Fruit fly (Drosophila melanogaster) S2 (cell line): ENCODE data around the gene fon.

ENCODE experiments used
- CG8478 ChIP-seq: fragments of >200 bp; optimal IDR thresholded peaks from 2 replicates; lab custom pipeline; 2018
- CTCF ChIP-seq, 2 experiments: fragments of >200 bp; optimal IDR thresholded peaks; 2 replicates each; lab custom pipeline; 2018

The fon gene

DNA sequence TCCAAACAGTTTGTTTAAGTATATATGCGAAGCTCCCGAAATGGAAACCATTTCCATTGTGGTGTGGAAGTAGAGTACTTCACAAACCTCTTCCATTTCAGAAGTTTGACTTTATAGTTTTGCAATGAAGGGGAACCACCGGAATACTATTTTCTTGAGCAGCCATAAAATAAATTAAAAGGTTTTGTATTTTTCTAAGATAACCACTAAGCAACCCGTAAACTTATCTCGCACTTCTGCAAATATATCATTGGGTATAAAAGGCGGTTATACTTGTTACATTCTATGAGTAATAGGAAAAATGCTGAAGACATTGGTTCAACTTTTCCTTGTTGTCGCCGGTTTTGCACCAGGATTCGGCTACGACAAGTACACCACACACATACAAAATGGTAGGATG lies 32.0 kb upstream of the fon start, which contains the start of gene lectin-37Da:
Gene lectin-37Da, plus strand, starts transcription at position 301 of the 400 bp plus-strand sequence.
- no peak for TF ChIP-seq CTCF (optimal IDR thresholded peaks at IDR 0.05; lab: Kevin White, UChicago)
- TF ChIP-seq CG8478 (lab: Kevin White, UChicago): no peak

DNA sequence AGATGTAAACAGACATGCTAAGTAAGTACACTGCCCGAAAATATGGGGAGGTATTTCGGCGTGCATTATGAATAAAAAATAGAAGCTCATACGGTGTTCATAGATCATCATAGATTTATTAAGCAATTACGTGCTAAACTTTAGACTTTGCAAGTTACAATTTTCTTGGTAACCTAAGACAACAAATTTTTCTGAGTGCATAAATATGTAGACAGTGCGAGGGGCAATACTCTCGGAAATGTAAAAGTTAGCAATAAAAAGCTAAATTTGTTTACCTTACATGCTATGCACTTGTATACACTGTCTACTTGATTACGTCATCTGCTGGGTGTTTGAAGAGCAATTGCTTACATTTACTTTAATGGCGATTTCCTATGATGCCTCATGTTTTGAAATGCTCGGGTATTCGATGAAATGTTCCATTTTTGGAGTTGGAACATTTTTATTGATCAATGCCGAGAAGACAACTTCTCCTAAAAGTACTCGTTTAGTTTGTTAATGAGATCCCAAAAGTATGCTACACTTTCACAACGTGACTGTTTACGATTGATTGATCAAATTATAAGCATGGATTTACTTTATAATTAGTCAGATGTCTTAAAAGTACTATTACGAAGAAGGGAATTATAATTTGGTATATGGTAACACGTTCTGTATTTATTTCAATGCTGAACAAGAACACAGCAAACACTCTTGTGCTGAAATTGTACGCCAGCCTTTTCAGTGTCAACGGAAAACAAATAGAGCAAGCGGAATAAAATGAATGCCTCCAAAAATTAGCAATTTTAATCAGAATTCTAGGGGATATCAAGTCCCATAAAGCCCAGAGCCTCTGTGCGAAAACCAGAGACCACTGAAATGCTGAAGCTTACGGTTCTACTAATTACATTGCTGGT lies 30.8 kb upstream of the fon start, which contains the start of gene Lectin-galC1:
Gene Lectin-galC1, plus strand, starts transcription at position 846 of the 896 bp plus-strand sequence.
- TF ChIP-seq CTCF (optimal IDR thresholded peaks at IDR 0.05; lab: Kevin White, UChicago) (peak; percentile 23 to 30), CG8478 (lab: Kevin White, UChicago) (no peak)

DNA sequence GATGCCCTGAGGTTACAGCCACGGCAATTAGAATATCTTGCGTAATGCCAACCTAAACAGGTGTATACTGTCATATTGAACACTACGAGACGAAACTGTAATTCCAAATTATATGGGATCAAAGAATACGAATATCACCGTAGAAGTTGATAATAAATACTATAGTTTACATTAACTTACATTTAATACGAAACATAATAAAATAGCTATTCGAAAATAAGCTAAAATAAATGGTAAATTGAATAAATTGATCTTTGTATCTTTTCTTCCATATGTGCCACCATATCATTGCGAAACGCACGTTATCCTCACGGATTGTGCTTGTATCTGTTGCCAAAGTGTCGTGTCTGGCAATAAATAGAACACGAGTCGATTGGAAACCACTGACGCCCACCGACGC lies 29.9 kb upstream of the fon start:
- no peak for TF ChIP-seq CTCF (optimal IDR thresholded peaks at IDR 0.05; lab: Kevin White, UChicago)
- no peak for TF ChIP-seq CG8478 (lab: Kevin White, UChicago)

DNA sequence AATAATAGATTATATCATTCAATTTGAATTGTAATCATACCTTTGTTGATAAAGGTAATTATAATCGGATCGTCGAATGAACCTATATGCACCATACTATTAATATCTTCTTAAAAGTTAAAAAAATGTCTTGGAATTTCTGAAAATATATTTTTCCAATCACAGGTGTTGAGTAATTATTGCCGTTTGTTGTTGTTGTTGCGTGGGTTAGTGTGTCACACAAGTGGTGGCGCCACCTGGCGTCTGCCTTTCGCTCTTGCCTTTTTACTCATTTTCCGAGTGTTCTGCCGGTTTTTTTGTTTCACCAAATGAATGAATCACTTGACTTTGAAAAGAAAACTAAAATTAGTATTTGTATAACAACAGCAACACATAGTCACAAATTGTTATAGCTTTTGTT lies 29.1 kb upstream of the fon start:
- TF ChIP-seq CTCF (optimal IDR thresholded peaks at IDR 0.05; lab: Kevin White, UChicago): peak; percentile 73 to 86
- TF ChIP-seq CG8478 (lab: Kevin White, UChicago): no peak

DNA sequence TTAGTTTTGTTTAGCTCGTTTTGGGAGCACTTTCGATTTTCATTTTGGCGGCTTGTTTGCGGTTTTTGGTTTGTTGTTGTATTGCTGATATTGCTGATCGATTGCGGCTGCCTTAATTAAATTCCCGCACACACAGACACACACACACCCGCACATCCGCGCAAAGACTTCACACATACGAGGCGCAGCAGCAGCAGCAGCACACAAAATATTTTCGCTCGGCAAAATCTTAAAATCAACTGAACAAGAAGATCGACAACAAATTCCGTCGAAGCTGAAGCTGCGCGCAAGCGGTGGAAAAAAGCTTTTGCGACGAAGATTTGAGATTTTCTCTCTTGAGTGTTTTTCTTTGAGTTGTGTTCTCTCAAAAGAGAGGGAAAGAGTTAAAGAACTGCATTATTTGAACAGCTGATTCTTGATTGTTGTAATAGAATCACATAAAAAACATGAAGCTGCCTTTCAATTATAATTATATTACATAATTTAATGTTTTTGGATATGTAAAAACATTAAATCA lies 28.3 kb upstream of the fon start:
- no peak for TF ChIP-seq CTCF (optimal IDR thresholded peaks at IDR 0.05; lab: Kevin White, UChicago)
- no peak for TF ChIP-seq CG8478 (lab: Kevin White, UChicago)

DNA sequence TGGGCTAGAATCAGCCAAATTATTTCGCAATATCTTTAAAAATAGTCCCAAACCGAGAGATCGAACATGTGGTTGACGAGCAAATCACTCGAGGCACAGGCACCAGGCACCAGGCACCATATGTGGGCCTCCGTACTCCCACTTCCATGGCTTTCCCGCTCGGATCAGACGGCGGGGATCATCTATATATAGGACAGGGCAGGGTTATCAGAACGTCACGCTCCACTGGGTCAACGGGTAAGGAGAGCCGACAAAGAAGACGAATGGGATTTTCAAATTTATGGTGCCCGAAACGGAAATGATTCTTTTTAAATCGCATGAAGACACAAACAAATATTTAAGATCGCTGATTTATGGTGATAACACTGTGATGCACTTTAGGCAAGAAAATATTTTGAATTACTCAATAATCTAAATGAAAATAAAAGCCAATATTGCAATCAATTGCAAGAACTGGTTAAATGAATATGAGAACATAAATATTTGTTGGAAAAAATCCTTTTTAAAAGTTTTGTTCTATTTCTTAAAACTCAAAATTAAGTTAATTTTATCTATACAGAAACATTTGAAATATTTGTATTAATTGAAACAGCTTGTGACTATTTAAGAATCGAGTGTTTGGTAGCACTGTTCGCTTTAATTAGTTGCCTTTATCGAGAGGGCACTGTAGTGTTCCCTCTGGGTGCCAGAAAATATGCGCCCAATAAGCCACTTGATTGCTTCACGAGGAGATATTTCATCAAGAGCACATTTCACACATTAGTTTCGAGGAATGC lies 27.3 kb upstream of the fon start:
- no peak for TF ChIP-seq CTCF (optimal IDR thresholded peaks at IDR 0.05; lab: Kevin White, UChicago)
- no peak for TF ChIP-seq CG8478 (lab: Kevin White, UChicago)

DNA sequence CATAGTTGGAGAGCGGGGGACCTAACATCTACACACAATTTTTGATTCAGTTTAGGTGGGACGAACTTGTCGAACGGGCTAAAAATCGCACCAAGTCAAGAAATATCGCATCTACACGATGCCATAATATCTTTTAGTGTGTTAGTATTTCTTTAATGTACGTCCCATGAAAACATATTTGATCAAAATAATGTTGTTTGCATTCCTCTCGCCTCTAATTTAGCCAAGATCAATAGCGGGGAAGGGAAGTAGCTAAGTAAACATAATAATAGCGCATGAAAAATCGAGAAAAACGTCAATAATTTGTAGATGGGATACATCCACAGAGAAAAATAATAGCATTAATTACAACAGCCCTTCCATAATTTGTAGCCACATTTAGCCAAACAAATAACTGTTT lies 26.0 kb upstream of the fon start:
- TF ChIP-seq CTCF (optimal IDR thresholded peaks at IDR 0.05; lab: Kevin White, UChicago) (no peak), CG8478 (lab: Kevin White, UChicago) (no peak)

DNA sequence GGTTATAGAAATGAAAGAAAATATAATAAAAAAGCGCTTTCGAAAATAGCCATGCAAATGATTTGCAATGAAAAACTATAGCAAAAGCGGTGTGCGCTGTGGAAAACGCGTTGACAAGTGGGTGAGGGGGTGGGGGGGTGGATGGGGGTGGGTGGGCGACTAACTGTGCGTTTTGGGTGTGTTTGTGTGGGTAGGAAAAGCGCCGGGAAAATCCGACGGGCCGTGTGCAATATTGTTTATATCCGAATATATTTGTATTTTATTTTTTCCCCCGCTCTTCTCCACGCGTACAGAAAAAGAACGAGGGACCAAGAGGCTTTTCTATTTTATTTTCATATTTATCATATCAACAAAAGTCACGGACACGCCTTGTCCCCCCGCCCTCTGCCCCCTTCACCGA lies 20.4 kb upstream of the fon start:
- TF ChIP-seq CTCF (optimal IDR thresholded peaks at IDR 0.05; lab: Kevin White, UChicago): no peak
- TF ChIP-seq CG8478 (lab: Kevin White, UChicago): no peak

DNA sequence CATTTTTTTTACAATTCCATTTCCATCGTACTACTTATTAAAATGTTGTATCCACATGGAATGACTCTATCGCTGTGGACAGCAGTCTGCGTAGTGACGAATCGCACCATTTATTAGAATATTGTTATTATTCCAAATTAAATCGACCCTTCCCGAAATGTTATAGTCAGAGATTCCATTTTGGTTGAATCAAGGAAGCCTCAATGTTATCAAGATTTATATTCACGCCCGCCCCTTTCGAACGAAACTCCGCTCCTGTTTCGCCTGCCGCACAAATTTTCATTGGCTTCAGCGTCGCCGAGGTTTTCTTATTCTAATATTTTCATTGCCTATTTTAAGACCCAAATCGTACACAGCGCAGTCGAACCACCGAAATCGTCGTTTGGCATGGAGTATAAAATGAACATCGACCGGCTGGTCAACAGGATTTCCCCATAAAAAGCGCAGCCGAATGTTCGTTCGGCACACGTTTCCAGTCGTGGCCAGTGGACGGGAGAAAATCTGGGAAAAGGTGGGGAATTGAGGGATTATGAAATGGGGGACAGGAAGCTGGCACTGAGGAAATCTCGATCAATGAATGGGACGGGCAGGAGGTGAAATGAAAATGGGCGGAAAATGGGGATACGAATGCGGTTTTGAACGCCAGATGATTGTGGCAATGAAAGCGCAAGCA lies 19.8 kb upstream of the fon start:
- TF ChIP-seq CG8478 (lab: Kevin White, UChicago) (no peak), CTCF (optimal IDR thresholded peaks at IDR 0.05; lab: Kevin White, UChicago) (no peak)

DNA sequence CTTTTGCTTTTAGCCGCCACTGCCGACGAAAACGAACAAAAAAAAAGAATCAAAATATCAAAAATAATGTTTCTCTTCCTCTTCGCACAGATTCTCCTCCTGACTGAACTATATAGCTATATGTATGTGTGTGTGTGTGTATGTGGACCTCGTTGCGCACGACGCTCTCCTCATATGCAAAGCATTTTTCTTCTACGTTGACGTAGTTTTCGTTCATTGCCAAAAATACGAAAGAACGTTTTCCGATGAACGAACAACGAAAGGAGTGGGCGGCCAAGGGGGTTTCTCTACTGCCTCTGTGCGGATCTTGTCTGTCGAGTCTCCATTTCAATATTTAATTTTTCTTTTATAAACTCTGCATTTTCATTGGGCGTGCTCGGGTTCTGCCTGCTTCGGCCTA lies 18.8 kb upstream of the fon start:
- no peak for TF ChIP-seq CTCF (optimal IDR thresholded peaks at IDR 0.05; lab: Kevin White, UChicago)
- no peak for TF ChIP-seq CG8478 (lab: Kevin White, UChicago)

DNA sequence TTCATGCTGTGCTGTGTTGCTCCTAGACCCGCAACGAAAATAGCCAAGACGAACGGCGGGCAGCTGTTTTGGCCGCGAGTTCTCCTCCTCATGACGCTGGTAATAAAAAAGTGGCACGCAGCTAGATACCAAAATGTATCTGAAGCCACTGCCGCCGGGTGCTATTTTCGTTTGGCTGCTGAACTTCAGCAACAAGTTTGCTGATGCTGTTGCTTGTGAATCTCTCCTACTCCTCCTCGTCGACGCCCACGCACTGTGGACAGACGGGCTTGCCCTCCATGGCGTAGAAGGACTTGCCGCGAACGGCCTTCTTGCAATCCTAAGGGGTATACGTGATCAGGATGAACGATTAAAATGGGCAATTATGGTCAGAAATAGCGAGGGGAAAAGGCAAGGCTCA lies 17.4 kb upstream of the fon start:
- TF ChIP-seq CG8478 (lab: Kevin White, UChicago) (no peak), CTCF (optimal IDR thresholded peaks at IDR 0.05; lab: Kevin White, UChicago) (no peak)

DNA sequence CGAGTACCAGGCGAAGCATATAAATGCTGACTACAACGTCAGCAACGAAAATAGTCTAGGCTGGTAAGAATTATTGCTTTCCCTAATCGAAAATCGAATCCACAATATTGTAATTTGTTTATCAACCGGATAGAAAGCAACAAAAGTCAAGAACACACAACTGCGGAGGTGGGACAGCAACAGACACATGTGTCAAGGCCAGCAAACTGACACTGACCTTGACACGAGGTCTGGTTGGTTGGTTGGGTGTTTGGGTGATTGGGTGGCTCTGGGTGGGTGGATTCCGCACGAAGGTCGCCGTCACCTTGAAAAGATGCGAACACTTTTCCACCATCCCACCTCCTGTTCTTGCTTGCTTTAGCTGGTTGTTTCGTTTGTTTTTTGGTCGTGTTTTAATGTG lies 16.7 kb upstream of the fon start:
- no peak for TF ChIP-seq CG8478 (lab: Kevin White, UChicago)
- TF ChIP-seq CTCF (optimal IDR thresholded peaks at IDR 0.05; lab: Kevin White, UChicago): no peak

DNA sequence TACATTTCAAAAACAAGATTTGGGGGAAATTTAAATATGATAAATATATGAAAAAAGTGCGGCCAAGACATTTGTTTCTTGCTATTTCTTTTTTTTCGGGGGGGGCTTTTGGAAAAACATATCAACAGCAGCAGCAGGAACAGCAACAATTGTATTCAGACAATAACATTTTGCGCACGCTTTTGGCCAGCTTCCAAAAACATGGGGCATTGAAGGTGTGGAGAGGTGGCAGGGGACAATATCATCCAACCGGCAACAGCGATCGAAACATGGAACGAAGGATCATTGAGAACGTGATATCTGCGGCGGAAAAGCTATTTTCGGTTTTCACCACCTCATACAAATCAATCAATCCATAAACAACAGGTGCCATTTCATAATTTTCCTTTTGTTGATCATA lies 15.9 kb upstream of the fon start:
- TF ChIP-seq CTCF (optimal IDR thresholded peaks at IDR 0.05; lab: Kevin White, UChicago): no peak
- no peak for TF ChIP-seq CG8478 (lab: Kevin White, UChicago)
